Worm (Caenorhabditis elegans) whole organism, L3 larva: ENCODE data around the gene dyf-6.
A peak's percentile ranks its signal among the peaks of the same experiment; 100 is the strongest.

Experiments used
- ZK546.5 ChIP-seq: sonication (generic microtip); optimal IDR thresholded peaks from 2 replicates; lab custom pipeline; 2017; ENCODE audit warnings: missing biosample characterization, missing genetic modification characterization
- ama-1 ChIP-seq: fragments of 150-350 bp; optimal IDR thresholded peaks from 2 replicates; lab custom pipeline; 2018
- ceh-28 ChIP-seq: fragments of 150-350 bp; optimal IDR thresholded peaks from 2 replicates; lab custom pipeline; 2014; ENCODE audit warnings: missing biosample characterization, missing genetic modification reagents, missing genetic modification characterization
- ceh-82 ChIP-seq: fragments of 150-350 bp; optimal IDR thresholded peaks from 2 replicates; lab custom pipeline; 2014; ENCODE audit warnings: missing biosample characterization, missing genetic modification characterization
- egl-27 ChIP-seq: sonication (generic microtip); optimal IDR thresholded peaks from 4 replicates; lab custom pipeline; 2017; ENCODE audit warnings: missing biosample characterization, missing genetic modification reagents, missing genetic modification characterization
- elt-3 ChIP-seq, 3 experiments: fragments of 150-350 bp in 1 of 3; sonication (generic microtip) in 2 of 3; optimal IDR thresholded peaks; 2 replicates in 2 of 3; 4 replicates in 1 of 3; lab custom pipeline; 2014 to 2017; ENCODE audit warnings: missing biosample characterization in 3 of 3, missing genetic modification characterization in 3 of 3
- jun-1 ChIP-seq: fragments of 150-350 bp; optimal IDR thresholded peaks from 2 replicates; lab custom pipeline; 2014; ENCODE audit warnings: missing biosample characterization, missing genetic modification reagents, missing genetic modification characterization
- lin-15B ChIP-seq: fragments of 150-350 bp; optimal IDR thresholded peaks from 2 replicates; lab custom pipeline; 2014; ENCODE audit warnings: missing biosample characterization, missing genetic modification characterization
- mdl-1 ChIP-seq: fragments of 150-350 bp; optimal IDR thresholded peaks from 2 replicates; lab custom pipeline; 2014; ENCODE audit warnings: missing biosample characterization, missing genetic modification characterization
- nhr-11 ChIP-seq: fragments of 150-350 bp; optimal IDR thresholded peaks from 2 replicates; lab custom pipeline; 2014; ENCODE audit warnings: missing biosample characterization, missing genetic modification characterization
- nhr-25 ChIP-seq: sonication (generic microtip); optimal IDR thresholded peaks from 2 replicates; lab custom pipeline; 2017; ENCODE audit warnings: missing biosample characterization, missing genetic modification characterization
- pha-4 ChIP-seq: fragments of 150-350 bp; optimal IDR thresholded peaks from 2 replicates; lab custom pipeline; 2014; ENCODE audit warnings: missing biosample characterization, missing genetic modification reagents, missing genetic modification characterization

ce11 chrX:10430866-10431265, 44.6 kb upstream of the dyf-6 start:
- no peak for TF ChIP-seq lin-15B (tag; lab: Kevin White, UChicago)
- peak; percentile 8 for TF ChIP-seq nhr-25
- peak in 1 of 3 experiments; percentile 83 for TF ChIP-seq elt-3 (tag; optimal IDR thresholded peaks at IDR 0.05; lab: Kevin White, UChicago)
- peak; percentile 11 for TF ChIP-seq ceh-28
- TF ChIP-seq egl-27: no peak
- no peak for TF ChIP-seq pha-4 (tag; lab: Kevin White, UChicago)
- TF ChIP-seq nhr-11 (tag; lab: Kevin White, UChicago): no peak
- TF ChIP-seq ama-1: no peak
- TF ChIP-seq mdl-1: no peak
- TF ChIP-seq ZK546.5 (tag; lab: Kevin White, UChicago): no peak
- no peak for TF ChIP-seq ceh-82 (tag; lab: Kevin White, UChicago)
- no peak for TF ChIP-seq jun-1 (tag; lab: Kevin White, UChicago)
